Fruit fly (Drosophila melanogaster) whole organism, embryonic: ENCODE measurements around the gene loaf.

Experiments
- Adf1 ChIP-seq: fragments of 200-800 bp; sonication (Bioruptor generic); IDR thresholded peaks from 2 replicates; pipeline ENCODE4 v1.3.6; 2022; ENCODE audit warnings: missing biosample characterization, missing genetic modification characterization
- Antp ChIP-seq: fragments of 200-800 bp; sonication (Bioruptor generic); optimal IDR thresholded peaks from 3 replicates; lab custom pipeline; 2016; ENCODE audit warnings: missing biosample characterization, missing genetic modification characterization
- B-H1 ChIP-seq: fragments of 200-800 bp; sonication (Bioruptor generic); IDR thresholded peaks from 3 replicates; pipeline ENCODE4 v1.3.6; 2022; ENCODE audit warnings: missing biosample characterization, missing genetic modification characterization
- CG10209 ChIP-seq: fragments of 200-800 bp; sonication (Bioruptor generic); optimal IDR thresholded peaks from 3 replicates; lab custom pipeline; 2017; ENCODE audit warnings: missing biosample characterization, mild to moderate bottlenecking, missing genetic modification characterization, missing genetic modification reagents
- CG12104 ChIP-seq: fragments of 200-800 bp; sonication (Bioruptor generic); optimal IDR thresholded peaks from 3 replicates; lab custom pipeline; 2016; ENCODE audit warnings: missing biosample characterization, missing genetic modification characterization
- CG13894 ChIP-seq: fragments of 200-800 bp; sonication (Bioruptor generic); optimal IDR thresholded peaks from 3 replicates; lab custom pipeline; 2018; ENCODE audit warnings: missing biosample characterization, mild to moderate bottlenecking, missing genetic modification characterization, moderate library complexity
- CG14014 ChIP-seq: fragments of 200-800 bp; sonication (Bioruptor generic); IDR thresholded peaks from 2 replicates; pipeline ENCODE4 v1.3.6; 2022; ENCODE audit warnings: missing biosample characterization, missing genetic modification characterization
- CG16863 ChIP-seq: fragments of 200-800 bp; sonication (Bioruptor generic); optimal IDR thresholded peaks from 3 replicates; lab custom pipeline; 2016; ENCODE audit warnings: missing biosample characterization, missing genetic modification characterization
- CG17568 ChIP-seq: fragments of 200-800 bp; sonication (Bioruptor generic); optimal IDR thresholded peaks from 2 replicates; lab custom pipeline; 2018; ENCODE audit warnings: missing biosample characterization, mild to moderate bottlenecking, missing genetic modification characterization, moderate library complexity
- CG18011 ChIP-seq: fragments of 200-800 bp; sonication (Bioruptor generic); optimal IDR thresholded peaks from 2 replicates; lab custom pipeline; 2017; ENCODE audit warnings: missing biosample characterization, missing genetic modification characterization, mild to moderate bottlenecking, moderate library complexity, missing genotype
- CG2120 ChIP-seq: fragments of 200-800 bp; sonication (Bioruptor generic); optimal IDR thresholded peaks from 3 replicates; lab custom pipeline; 2016; ENCODE audit warnings: missing biosample characterization, missing genetic modification characterization
- CG30020 ChIP-seq: fragments of 200-800 bp; optimal IDR thresholded peaks from 2 replicates; lab custom pipeline; 2019; ENCODE audit warnings: missing biosample characterization, mild to moderate bottlenecking, missing genetic modification characterization, moderate library complexity
- CG4820 ChIP-seq: fragments of 200-800 bp; sonication (Bioruptor generic); optimal IDR thresholded peaks from 3 replicates; lab custom pipeline; 2016; ENCODE audit warnings: missing biosample characterization, missing genetic modification characterization
- CG6175 ChIP-seq: fragments of 200-800 bp; sonication (Bioruptor generic); IDR thresholded peaks from 3 replicates; pipeline ENCODE4 v1.3.6; 2022; ENCODE audit warnings: missing biosample characterization, missing genetic modification characterization
- CG9817 ChIP-seq: fragments of 200-800 bp; sonication (Bioruptor generic); optimal IDR thresholded peaks from 2 replicates; lab custom pipeline; 2018; ENCODE audit warnings: missing biosample characterization, mild to moderate bottlenecking, missing genetic modification characterization, moderate library complexity
- D19B ChIP-seq: fragments of 200-800 bp; sonication (Bioruptor generic); optimal IDR thresholded peaks from 2 replicates; lab custom pipeline; 2017; ENCODE audit warnings: missing biosample characterization, mild to moderate bottlenecking, missing genetic modification characterization
- Dip2 ChIP-seq: fragments of 200-800 bp; sonication (Bioruptor generic); IDR thresholded peaks from 2 replicates; pipeline ENCODE4 v1.3.6; 2022; ENCODE audit warnings: missing biosample characterization, missing genetic modification characterization
- Ets65A ChIP-seq: fragments of 200-800 bp; sonication (Bioruptor generic); peaks from one replicate; lab custom pipeline; 2016; ENCODE audit warnings: missing biosample characterization, missing genetic modification characterization
- Gsc ChIP-seq: fragments of 200-800 bp; sonication (Bioruptor generic); IDR thresholded peaks from 2 replicates; pipeline ENCODE4 v1.3.6; 2022; ENCODE audit warnings: missing biosample characterization, missing genetic modification characterization
- Gug ChIP-seq: fragments of 200-800 bp; sonication (Bioruptor generic); IDR thresholded peaks from 4 replicates; pipeline ENCODE4 v1.3.6; 2022; ENCODE audit warnings: missing biosample characterization, missing genetic modification characterization
- Hmx ChIP-seq: fragments of 200-800 bp; sonication (Bioruptor generic); optimal IDR thresholded peaks from 2 replicates; lab custom pipeline; 2016; ENCODE audit warnings: missing biosample characterization, missing genetic modification characterization
- Max ChIP-seq: fragments of 200-800 bp; sonication (Bioruptor generic); optimal IDR thresholded peaks from 2 replicates; lab custom pipeline; 2016; ENCODE audit warnings: missing biosample characterization, mild to moderate bottlenecking, missing genetic modification characterization
- Nf-YC ChIP-seq: fragments of 200-800 bp; optimal IDR thresholded peaks from 3 replicates; lab custom pipeline; 2019; ENCODE audit warnings: missing biosample characterization, mild to moderate bottlenecking, missing genetic modification characterization, moderate library complexity
- PHDP ChIP-seq: fragments of 200-800 bp; sonication (Bioruptor generic); optimal IDR thresholded peaks from 3 replicates; lab custom pipeline; 2018; ENCODE audit warnings: missing biosample characterization, mild to moderate bottlenecking, missing genetic modification characterization, moderate library complexity
- Sox100B ChIP-seq: fragments of 200-800 bp; sonication (Bioruptor generic); optimal IDR thresholded peaks from 3 replicates; lab custom pipeline; 2018; ENCODE audit warnings: missing biosample characterization, mild to moderate bottlenecking, missing genetic modification characterization
- ab ChIP-seq: fragments of 200-800 bp; sonication (Bioruptor generic); optimal IDR thresholded peaks from 2 replicates; lab custom pipeline; 2016; ENCODE audit warnings: missing biosample characterization, missing genetic modification characterization
- aop ChIP-seq: fragments of 200-800 bp; sonication (Bioruptor generic); IDR thresholded peaks from 2 replicates; pipeline ENCODE4 v1.3.6; 2022; ENCODE audit warnings: missing biosample characterization, missing genetic modification characterization
- ara ChIP-seq: fragments of 200-800 bp; sonication (Bioruptor generic); IDR thresholded peaks from 2 replicates; pipeline ENCODE4 v1.3.6; 2022; ENCODE audit warnings: missing biosample characterization, missing genetic modification characterization
- az2 ChIP-seq: fragments of 200-800 bp; sonication (Bioruptor generic); optimal IDR thresholded peaks from 3 replicates; lab custom pipeline; 2016; ENCODE audit warnings: missing biosample characterization, missing genetic modification characterization
- bbx ChIP-seq: fragments of 200-800 bp; sonication (Bioruptor generic); IDR thresholded peaks from 2 replicates; pipeline ENCODE4 v1.3.6; 2022; ENCODE audit warnings: missing biosample characterization, missing genetic modification characterization; ENCODE audit not compliant: partially characterized antibody
- cas ChIP-seq: fragments of 200-800 bp; sonication (Bioruptor generic); IDR thresholded peaks from 2 replicates; pipeline ENCODE4 v1.3.6; 2022; ENCODE audit warnings: missing biosample characterization, missing genetic modification characterization
- cg ChIP-seq: fragments of 200-800 bp; sonication (Bioruptor generic); optimal IDR thresholded peaks from 3 replicates; lab custom pipeline; 2019; ENCODE audit warnings: missing biosample characterization, mild to moderate bottlenecking, missing genetic modification characterization, moderate library complexity
- chif ChIP-seq, 2 experiments: fragments of 200-800 bp; sonication (Bioruptor generic); optimal IDR thresholded peaks; 3 replicates each; lab custom pipeline; 2016; ENCODE audit warnings: missing biosample characterization in 2 of 2, missing genetic modification characterization in 2 of 2
- chn ChIP-seq: fragments of 200-800 bp; sonication (Bioruptor generic); optimal IDR thresholded peaks from 2 replicates; lab custom pipeline; 2016; ENCODE audit warnings: missing biosample characterization, missing genetic modification characterization
- cwo ChIP-seq: fragments of 200-800 bp; sonication (Bioruptor generic); optimal IDR thresholded peaks from 3 replicates; lab custom pipeline; 2017; ENCODE audit warnings: missing biosample characterization, missing genetic modification characterization, mild to moderate bottlenecking, moderate library complexity, missing genetic modification reagents
- dpn ChIP-seq, 2 experiments: fragments of 200-800 bp; sonication (Bioruptor generic); optimal IDR thresholded peaks; 3 replicates each; lab custom pipeline; 2016; ENCODE audit warnings: missing biosample characterization in 2 of 2, missing genetic modification characterization in 2 of 2
- ems ChIP-seq: fragments of 200-800 bp; sonication (Bioruptor generic); optimal IDR thresholded peaks from 3 replicates; lab custom pipeline; 2016; ENCODE audit warnings: missing biosample characterization, missing genetic modification characterization
- gro ChIP-seq: fragments of 200-800 bp; sonication (Bioruptor generic); optimal IDR thresholded peaks from 2 replicates; lab custom pipeline; 2016; ENCODE audit warnings: missing biosample characterization, missing genetic modification characterization
- ham ChIP-seq: fragments of 200-800 bp; sonication (Bioruptor generic); IDR thresholded peaks from 2 replicates; pipeline ENCODE4 v1.3.6; 2022; ENCODE audit warnings: missing biosample characterization, missing genetic modification characterization
- hb ChIP-seq: fragments of 200-800 bp; sonication (Bioruptor generic); IDR thresholded peaks from 3 replicates; pipeline ENCODE4 v1.3.6; 2022; ENCODE audit warnings: missing biosample characterization, missing genetic modification characterization; ENCODE audit not compliant: partially characterized antibody
- her ChIP-seq: fragments of 200-800 bp; sonication (Bioruptor generic); optimal IDR thresholded peaks from 2 replicates; lab custom pipeline; 2016; ENCODE audit warnings: missing biosample characterization, missing genetic modification characterization
- jing ChIP-seq: fragments of 200-800 bp; sonication (Bioruptor generic); optimal IDR thresholded peaks from 2 replicates; lab custom pipeline; 2018; ENCODE audit warnings: missing biosample characterization, mild to moderate bottlenecking, missing genetic modification characterization
- kay ChIP-seq: fragments of 200-800 bp; sonication (Bioruptor generic); optimal IDR thresholded peaks from 2 replicates; lab custom pipeline; 2016; ENCODE audit warnings: missing biosample characterization, missing genetic modification characterization
- mam ChIP-seq: fragments of 200-800 bp; sonication (Bioruptor generic); optimal IDR thresholded peaks from 3 replicates; lab custom pipeline; 2016; ENCODE audit warnings: missing biosample characterization, missing genetic modification characterization
- repo ChIP-seq: fragments of 200-800 bp; sonication (Bioruptor generic); optimal IDR thresholded peaks from 2 replicates; lab custom pipeline; 2016; ENCODE audit warnings: missing biosample characterization, missing genetic modification characterization
- salm ChIP-seq: fragments of 200-800 bp; sonication (Bioruptor generic); optimal IDR thresholded peaks from 2 replicates; lab custom pipeline; 2018; ENCODE audit warnings: missing biosample characterization, mild to moderate bottlenecking, missing genetic modification characterization
- sob ChIP-seq: fragments of 200-800 bp; sonication (Bioruptor generic); IDR thresholded peaks from 2 replicates; pipeline ENCODE4 v1.3.6; 2022; ENCODE audit warnings: missing biosample characterization, missing genetic modification characterization
- sqz ChIP-seq: fragments of 200-800 bp; sonication (Bioruptor generic); optimal IDR thresholded peaks from 3 replicates; lab custom pipeline; 2018; ENCODE audit warnings: missing biosample characterization, mild to moderate bottlenecking, missing genetic modification characterization
- unc-4 ChIP-seq: fragments of 200-800 bp; sonication (Bioruptor generic); IDR thresholded peaks from 2 replicates; pipeline ENCODE4 v1.3.6; 2022; ENCODE audit warnings: missing biosample characterization, missing genetic modification characterization; ENCODE audit not compliant: partially characterized antibody
- zf30C ChIP-seq: fragments of 200-800 bp; sonication (Bioruptor generic); optimal IDR thresholded peaks from 3 replicates; lab custom pipeline; 2018; ENCODE audit warnings: missing biosample characterization, mild to moderate bottlenecking, missing genetic modification characterization

The loaf gene

DNA sequence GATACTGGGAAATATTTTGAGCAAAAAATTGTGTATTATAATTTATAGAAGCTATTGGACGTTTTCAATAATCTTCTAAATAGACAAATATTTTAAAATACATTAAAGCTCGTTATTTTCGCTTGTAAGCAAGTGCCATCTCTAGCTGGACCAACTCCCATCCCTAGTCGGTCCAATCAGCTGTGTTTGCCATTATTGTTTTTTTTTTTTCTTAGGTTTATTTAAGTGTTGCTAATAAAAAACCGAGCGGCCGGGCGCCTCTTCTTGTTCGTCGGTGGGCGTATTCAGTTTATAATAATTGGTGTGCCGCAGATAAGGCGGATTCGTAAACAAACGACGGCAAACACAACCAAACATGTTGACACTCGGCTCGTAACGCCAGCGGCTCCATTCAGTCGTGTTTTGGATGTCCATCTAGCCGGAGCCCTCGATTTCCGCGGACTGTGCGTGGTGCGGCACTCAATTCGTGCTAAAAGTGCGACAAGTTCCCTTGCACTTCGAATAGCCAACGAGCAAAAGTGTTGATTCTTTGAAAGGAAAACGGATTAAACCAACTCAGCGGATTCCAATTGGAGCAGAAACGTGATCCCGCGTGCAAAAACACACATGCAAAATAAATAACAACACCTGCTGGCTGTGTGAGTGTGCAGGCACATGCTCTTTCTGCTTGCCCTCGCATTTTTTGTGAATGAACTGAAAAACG, 82.0 kb downstream of the loaf start, which contains the start of gene Sugb (continued):
- TF ChIP-seq ham (no peak; the same call in 1 of the 2 replicates), ab (GFP tag; lab: Kevin White, UChicago) (no peak), B-H1 (no peak), CG17568 (GFP tag; lab: Kevin White, UChicago) (peak; percentile 61), repo (GFP tag; lab: Kevin White, UChicago) (no peak), cwo (GFP tag; lab: Kevin White, UChicago) (no peak), chn (peak; percentile 34), ara (no peak), gro (peak; percentile 68), Hmx (peak; percentile 27), unc-4 (GFP tag; lab: Robert Waterston, UW) (peak; percentile 76), sob (peak; percentile 79), D19B (no peak), Max (GFP tag; lab: Kevin White, UChicago) (no peak), CG12104 (GFP tag; lab: Kevin White, UChicago) (no peak), her (no peak), CG2120 (GFP tag; lab: Kevin White, UChicago) (peak; percentile 91), CG4820 (GFP tag; lab: Kevin White, UChicago) (no peak), Antp (peak; percentile 41), Adf1 (GFP tag; lab: Robert Waterston, UW) (peak; percentile 44; the same call in 1 of the 2 replicates), ems (peak; percentile 85), kay (GFP tag; lab: Kevin White, UChicago) (peak; percentile 45), CG18011 (GFP tag; lab: Kevin White, UChicago) (peak; percentile 30), Gsc (no peak), Sox100B (GFP tag; lab: Kevin White, UChicago) (peak; percentile 54), Gug (GFP tag; lab: Robert Waterston, UW) (peak; percentile 74; the same call in 2 of the 4 replicates), jing (GFP tag; lab: Kevin White, UChicago) (no peak), CG16863 (peak; percentile 7), az2 (peak; percentile 62), chif (GFP tag; optimal IDR thresholded peaks at IDR 0.05; lab: Kevin White, UChicago) (peak; percentile 7 to 52), CG6175 (GFP tag; lab: Robert Waterston, UW) (0 out of 3 replicates have a peak, but pooled peaks have one; percentile 39), CG14014 (GFP tag; lab: Robert Waterston, UW) (peak; percentile 50; the same call in 1 of the 2 replicates), sqz (peak; percentile 96), CG30020 (tag; lab: Kevin White, UChicago) (no peak), dpn (GFP tag; optimal IDR thresholded peaks at IDR 0.05; lab: Kevin White, UChicago) (peak; percentile 58 to 73), mam (GFP tag; lab: Kevin White, UChicago) (peak; percentile 79), CG9817 (tag; lab: Kevin White, UChicago) (peak; percentile 63), hb (GFP tag; lab: Robert Waterston, UW) (no peak), CG13894 (tag; lab: Kevin White, UChicago) (peak; percentile 78), cas (GFP tag; lab: Robert Waterston, UW) (no peak), Dip2 (no peak), Nf-YC (peak; percentile 64), zf30C (no peak), aop (GFP tag; lab: Robert Waterston, UW) (no peak), bbx (GFP tag; lab: Robert Waterston, UW) (peak; percentile 56; the same call in 1 of the 2 replicates), cg (GFP tag; lab: Kevin White, UChicago) (peak; percentile 18), Ets65A (GFP tag; lab: Kevin White, UChicago) (peak; percentile 48), CG10209 (GFP tag; lab: Kevin White, UChicago) (peak; percentile 36), salm (tag; lab: Kevin White, UChicago) (peak; percentile 26), PHDP (peak; percentile 80)
